Worm (Caenorhabditis elegans) whole organism, late embryonic: ENCODE measurements around the gene lgc-31.

Experiments used
- dmd-4 ChIP-seq: sonication (generic microtip); optimal IDR thresholded peaks from 2 replicates; lab custom pipeline; 2016; ENCODE audit warnings: borderline replicate concordance, missing genetic modification characterization, missing compliant biosample characterization
- fax-1 ChIP-seq: sonication (generic microtip); optimal IDR thresholded peaks from 2 replicates; lab custom pipeline; 2016; ENCODE audit warnings: missing genotype, missing genetic modification characterization, missing compliant biosample characterization
- lim-6 ChIP-seq: sonication (generic microtip); optimal IDR thresholded peaks from 2 replicates; lab custom pipeline; 2016; ENCODE audit warnings: missing genetic modification characterization, missing compliant biosample characterization
- nfya-1 ChIP-seq: sonication (generic microtip); optimal IDR thresholded peaks from 2 replicates; lab custom pipeline; 2017; ENCODE audit warnings: missing genetic modification characterization, mild to moderate bottlenecking, missing compliant biosample characterization, antibody characterized with exemption, moderate library complexity
- nhr-232 ChIP-seq: sonication (generic microtip); optimal IDR thresholded peaks from 2 replicates; lab custom pipeline; 2016; ENCODE audit warnings: missing genetic modification characterization, missing compliant biosample characterization

ce11 chrV:15537923-15538322 is 16.1 kb upstream of the lgc-31 start, which contains the start of gene prde-1:
- TF ChIP-seq nfya-1 (tag; lab: Kevin White, UChicago) (no peak), fax-1 (tag; lab: Kevin White, UChicago) (no peak), lim-6 (tag; lab: Kevin White, UChicago) (no peak), nhr-232 (no peak), dmd-4 (no peak)
